Worm (Caenorhabditis elegans): Measurements from ENCODE around the gene cyb-1.

- TF ChIP-seq nhr-20 (tag; optimal IDR thresholded peaks at IDR 0.05) (no peak), nhr-90 (tag; optimal IDR thresholded peaks at IDR 0.05; ENCODE audit: poor library complexity) (no peak)
These were observed 34.3 kb downstream of the cyb-1 start, which contains the start of gene T25B9.9 for ce11 chrIV:10769353-10769752.
